ENCODE assay signal across 4 fruit fly cellular contexts in genomic region chr3L:3096726-3097597, dm6.
TF ChIP-seq lines count a peak whose summit lies in the region.

No protein-coding gene starts in this region.

- TF ChIP-seq CTCF in whole organism, embryonic (GFP tag; optimal IDR thresholded peaks at IDR 0.05; lab: Kevin White, UChicago) = no peak

TF ChIP-seq in whole organism, adult, 20 proteins besides CTCF, POLR2A, EP300 and RAD21:
- TF ChIP-seq kay (GFP tag; lab: Kevin White, UChicago; ENCODE audit: borderline replicate concordance) (peak; percentile 2), cic (GFP tag; optimal IDR thresholded peaks at IDR 0.05; lab: Kevin White, UChicago) (no peak)

TF ChIP-seq in whole organism, embryonic, 481 proteins besides CTCF, POLR2A, EP300 and RAD21 (continues in another document):
- TF ChIP-seq Bgb (GFP tag; IDR thresholded peaks at IDR 0.05; lab: Robert Waterston, UW; ENCODE audit: partially characterized antibody) (peak; percentile 60), tna (GFP tag; IDR thresholded peaks at IDR 0.05; lab: Robert Waterston, UW; ENCODE audit: partially characterized antibody) (peak; percentile 61; the same call in 1 of the 2 replicates), CG16813 (GFP tag; IDR thresholded peaks at IDR 0.05; lab: Robert Waterston, UW; ENCODE audit: partially characterized antibody) (peak; percentile 73), NC2α (GFP tag; optimal IDR thresholded peaks at IDR 0.05; lab: Kevin White, UChicago) (no peak), CG7963 (GFP tag; IDR thresholded peaks at IDR 0.05; lab: Robert Waterston, UW; ENCODE audit: partially characterized antibody) (peak; percentile 67; the same call in 2 of the 3 replicates), sqz (GFP tag; optimal IDR thresholded peaks at IDR 0.05; lab: Kevin White, UChicago) (peak; percentile 30), zen2 (GFP tag; IDR thresholded peaks at IDR 0.05; lab: Robert Waterston, UW; ENCODE audit: partially characterized antibody) (peak; percentile 62; the same call in 2 of the 3 replicates), CG4617 (GFP tag; optimal IDR thresholded peaks at IDR 0.05; lab: Kevin White, UChicago; ENCODE audit: borderline replicate concordance) (no peak), mld (GFP tag; IDR thresholded peaks at IDR 0.05; lab: Robert Waterston, UW; ENCODE audit: partially characterized antibody) (peak; percentile 69; the same call in 2 of the 3 replicates), sr (GFP tag; IDR thresholded peaks at IDR 0.05; lab: Robert Waterston, UW) (peak; percentile 57; the same call in 1 of the 3 replicates), E2f1 (GFP tag; IDR thresholded peaks at IDR 0.05; lab: Robert Waterston, UW) (no peak), Optix (GFP tag; IDR thresholded peaks at IDR 0.05; lab: Robert Waterston, UW) (no peak), Bdp1 (GFP tag; optimal IDR thresholded peaks at IDR 0.05; lab: Kevin White, UChicago) (peak; percentile 97), unc-4 (GFP tag; IDR thresholded peaks at IDR 0.05; lab: Robert Waterston, UW; ENCODE audit: partially characterized antibody) (0 out of 2 replicates have a peak, but pooled peaks have one; percentile 18), ato (GFP tag; IDR thresholded peaks at IDR 0.05; lab: Robert Waterston, UW; ENCODE audit: partially characterized antibody) (peak; percentile 41), CG34224 (GFP tag; IDR thresholded peaks at IDR 0.05; lab: Robert Waterston, UW; ENCODE audit: partially characterized antibody) (peak; percentile 12; the same call in 1 of the 3 replicates), Scr (GFP tag; IDR thresholded peaks at IDR 0.05; lab: Robert Waterston, UW; ENCODE audit: partially characterized antibody) (peak; percentile 45), CG42726 (GFP tag; IDR thresholded peaks at IDR 0.05; lab: Robert Waterston, UW; ENCODE audit: partially characterized antibody) (peak; percentile 65; the same call in 1 of the 2 replicates), Dll (GFP tag; IDR thresholded peaks at IDR 0.05; lab: Robert Waterston, UW; ENCODE audit: partially characterized antibody) (peak; percentile 15; the same call in 1 of the 4 replicates), vvl (GFP tag; IDR thresholded peaks at IDR 0.05; lab: Robert Waterston, UW) (peak; percentile 13; the same call in 1 of the 2 replicates), bbx (GFP tag; IDR thresholded peaks at IDR 0.05; lab: Robert Waterston, UW; ENCODE audit: partially characterized antibody) (peak; percentile 52), CG16779 (GFP tag; IDR thresholded peaks at IDR 0.05; lab: Robert Waterston, UW) (no peak), Opbp (GFP tag; IDR thresholded peaks at IDR 0.05; lab: Robert Waterston, UW; ENCODE audit: partially characterized antibody) (peak; percentile 46; the same call in 2 of the 3 replicates)

TF ChIP-seq in whole organism, prepupa, 60 proteins besides CTCF, POLR2A, EP300 and RAD21:
- TF ChIP-seq CG11762 (GFP tag; optimal IDR thresholded peaks at IDR 0.05; lab: Kevin White, UChicago; ENCODE audit: insufficient read depth) = no peak
- TF ChIP-seq Sox102F (GFP tag; optimal IDR thresholded peaks at IDR 0.05; lab: Kevin White, UChicago) = no peak
- TF ChIP-seq Eip78C (GFP tag; lab: Kevin White, UChicago) = peak; percentile 49
- TF ChIP-seq Gug (GFP tag; IDR thresholded peaks at IDR 0.05; lab: Robert Waterston, UW) = no peak
- TF ChIP-seq svp (GFP tag; lab: Kevin White, UChicago) = peak; percentile 65

TF ChIP-seq in whole organism, wandering third instar larva, 38 proteins besides CTCF, POLR2A, EP300 and RAD21:
- TF ChIP-seq HLH106 (tag; optimal IDR thresholded peaks at IDR 0.05; lab: Kevin White, UChicago) (no peak), sage (GFP tag; optimal IDR thresholded peaks at IDR 0.05; lab: Kevin White, UChicago) (no peak), CrebA (GFP tag; optimal IDR thresholded peaks at IDR 0.05; lab: Kevin White, UChicago; ENCODE audit: borderline replicate concordance) (peak; percentile 1), Dif (GFP tag; optimal IDR thresholded peaks at IDR 0.05; lab: Kevin White, UChicago; ENCODE audit: partially characterized antibody) (peak; percentile 22), usp (GFP tag; optimal IDR thresholded peaks at IDR 0.05; lab: Kevin White, UChicago) (no peak)
